Worm (Caenorhabditis elegans): ENCODE data around the gene K12B6.9.
A peak's percentile ranks its signal among the peaks of the same experiment; 100 is the strongest.

DNA sequence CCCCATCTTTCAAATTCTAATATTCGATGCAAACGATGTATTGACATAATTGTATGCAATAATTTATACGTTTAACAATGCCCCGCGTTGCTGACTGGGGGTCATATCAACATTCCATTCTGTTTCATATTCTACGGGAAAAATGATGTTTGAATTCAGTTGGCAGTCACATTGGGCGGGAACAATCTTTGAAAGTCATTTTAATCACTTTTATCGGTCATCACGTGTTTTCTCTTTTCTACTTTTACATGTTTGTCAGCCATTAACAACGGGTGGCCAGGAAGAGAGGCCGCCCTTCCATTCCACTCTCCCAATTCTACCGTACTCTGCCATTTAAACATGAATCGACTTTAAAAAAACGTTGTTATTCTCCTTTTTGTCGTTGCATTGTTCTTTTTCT, 43.8 kb downstream of the K12B6.9 start:
- TF ChIP-seq nhr-25 (tag; optimal IDR thresholded peaks at IDR 0.05; ENCODE audit: borderline replicate concordance, insufficient read depth): no peak
- TF ChIP-seq mdl-1 (tag; optimal IDR thresholded peaks at IDR 0.05): peak in 1 of 2 experiments; percentile 16
- no peak for TF ChIP-seq ceh-82 (tag; optimal IDR thresholded peaks at IDR 0.05)
- no peak for TF ChIP-seq nhr-237 (tag; optimal IDR thresholded peaks at IDR 0.05)
- TF ChIP-seq ceh-28 (tag; optimal IDR thresholded peaks at IDR 0.05): no peak
- no peak for TF ChIP-seq fos-1 (tag; optimal IDR thresholded peaks at IDR 0.05)
- no peak for TF ChIP-seq nhr-77 (tag; optimal IDR thresholded peaks at IDR 0.05)
- no peak for TF ChIP-seq madf-5 (GFP tag; IDR thresholded peaks at IDR 0.05)
- TF ChIP-seq snpc-4 (tag; optimal IDR thresholded peaks at IDR 0.05): no peak
- TF ChIP-seq cey-2 (tag; optimal IDR thresholded peaks at IDR 0.05; ENCODE audit: borderline replicate concordance, insufficient read depth): no peak

All from whole organism, L4 larva.